Worm (Caenorhabditis elegans) whole organism, L1 larva: ENCODE results near the gene sir-2.3.
A peak's percentile ranks its signal among the peaks of the same experiment; 100 is the strongest.

ENCODE experiments used
- C16A3.4 ChIP-seq: fragments of 150-350 bp; optimal IDR thresholded peaks from 2 replicates; lab custom pipeline; 2014; ENCODE audit warnings: missing biosample characterization, missing genetic modification characterization
- aha-1 ChIP-seq: fragments of 150-350 bp; optimal IDR thresholded peaks from 2 replicates; lab custom pipeline; 2014; ENCODE audit warnings: missing biosample characterization, missing genetic modification characterization
- aly-2 ChIP-seq: fragments of 150-350 bp; optimal IDR thresholded peaks from 2 replicates; lab custom pipeline; 2014; ENCODE audit warnings: missing biosample characterization, missing genetic modification characterization
- ama-1 ChIP-seq: fragments of 150-350 bp; optimal IDR thresholded peaks from 2 replicates; lab custom pipeline; 2014
- ceh-63 ChIP-seq: fragments of 200-800 bp; sonication (Bioruptor generic); optimal IDR thresholded peaks from 2 replicates; lab custom pipeline; 2018; ENCODE audit warnings: mild to moderate bottlenecking, missing genetic modification characterization, missing compliant biosample characterization
- ceh-8 ChIP-seq: fragments of 200-800 bp; sonication (Bioruptor generic); optimal IDR thresholded peaks from 2 replicates; lab custom pipeline; 2018; ENCODE audit warnings: mild to moderate bottlenecking, missing genetic modification characterization, moderate library complexity, missing compliant biosample characterization
- ceh-88 ChIP-seq: fragments of 200-800 bp; sonication (Bioruptor generic); IDR thresholded peaks from 2 replicates; pipeline ENCODE4 v1.3.6; 2022; ENCODE audit warnings: missing genetic modification characterization, missing compliant biosample characterization
- ceh-90 ChIP-seq: sonication (generic microtip); optimal IDR thresholded peaks from 2 replicates; lab custom pipeline; 2016; ENCODE audit warnings: missing genetic modification characterization, missing compliant biosample characterization
- dpl-1 ChIP-seq, 3 experiments: fragments of 150-350 bp in 2 of 3; sonication (generic microtip) in 1 of 3; optimal IDR thresholded peaks; 2 replicates each; lab custom pipeline; 2014 to 2017; ENCODE audit warnings: missing biosample characterization in 3 of 3, missing genetic modification characterization in 3 of 3, missing genetic modification reagents in 3 of 3
- dsc-1 ChIP-seq: sonication (generic microtip); optimal IDR thresholded peaks from 2 replicates; lab custom pipeline; 2016; ENCODE audit warnings: mild to moderate bottlenecking, missing genetic modification characterization, missing compliant biosample characterization
- efl-1 ChIP-seq, 4 experiments: fragments of 150-350 bp; optimal IDR thresholded peaks in 3 of 4; peaks in 1 of 4; 1 replicate in 1 of 4; 2 replicates in 3 of 4; lab custom pipeline; 2014; ENCODE audit warnings: missing biosample characterization in 2 of 4, missing genetic modification characterization in 2 of 4, missing genetic modification reagents in 2 of 4
- egl-13 ChIP-seq: sonication (generic microtip); optimal IDR thresholded peaks from 2 replicates; lab custom pipeline; 2016; ENCODE audit warnings: missing genotype, missing genetic modification reagents, missing genetic modification characterization, missing compliant biosample characterization
- elt-2 ChIP-seq: sonication (generic microtip); optimal IDR thresholded peaks from 2 replicates; lab custom pipeline; 2016; ENCODE audit warnings: missing genetic modification characterization, mild to moderate bottlenecking, inconsistent platforms, missing compliant biosample characterization, missing genetic modification reagents
- elt-3 ChIP-seq, 6 experiments: fragments of 150-350 bp in 1 of 6; sonication (generic microtip); optimal IDR thresholded peaks; 2 replicates each; lab custom pipeline; 2017 to 2018; ENCODE audit warnings: missing biosample characterization in 6 of 6, missing genetic modification characterization in 6 of 6, inconsistent platforms in 1 of 6
- ets-5 ChIP-seq: fragments of 200-800 bp; sonication (Bioruptor generic); IDR thresholded peaks from 2 replicates; pipeline ENCODE4 v1.3.6; 2022; ENCODE audit warnings: missing genetic modification characterization, missing compliant biosample characterization
- fkh-10 ChIP-seq: sonication (generic microtip); optimal IDR thresholded peaks from 2 replicates; lab custom pipeline; 2017; ENCODE audit warnings: missing biosample characterization, missing genetic modification reagents, missing genetic modification characterization
- fos-1 ChIP-seq: fragments of 150-350 bp; optimal IDR thresholded peaks from 2 replicates; lab custom pipeline; 2014; ENCODE audit warnings: missing biosample characterization, missing genetic modification characterization
- hlh-17 ChIP-seq: fragments of 200-800 bp; sonication (Bioruptor generic); optimal IDR thresholded peaks from 2 replicates; lab custom pipeline; 2018; ENCODE audit warnings: missing genetic modification characterization, mild to moderate bottlenecking, missing compliant biosample characterization, moderate library complexity, borderline replicate concordance
- hpl-2 ChIP-seq: fragments of 150-350 bp; optimal IDR thresholded peaks from 2 replicates; lab custom pipeline; 2014; ENCODE audit warnings: missing biosample characterization, missing genetic modification reagents, missing genetic modification characterization
- isw-1 ChIP-seq: fragments of 200-800 bp; sonication (Bioruptor generic); IDR thresholded peaks from 2 replicates; pipeline ENCODE4 v1.3.6; 2022; ENCODE audit warnings: missing genetic modification characterization, missing compliant biosample characterization
- jun-1 ChIP-seq: fragments of 150-350 bp; optimal IDR thresholded peaks from 2 replicates; lab custom pipeline; 2014; ENCODE audit warnings: missing biosample characterization, missing genetic modification reagents, missing genetic modification characterization
- lin-13 ChIP-seq: fragments of 150-350 bp; optimal IDR thresholded peaks from 2 replicates; lab custom pipeline; 2014; ENCODE audit warnings: missing biosample characterization, missing genetic modification reagents, missing genetic modification characterization
- lin-14 ChIP-seq: fragments of 200-800 bp; sonication (Bioruptor generic); optimal IDR thresholded peaks from 2 replicates; lab custom pipeline; 2018; ENCODE audit warnings: mild to moderate bottlenecking, missing genetic modification characterization, moderate library complexity, missing compliant biosample characterization
- lin-39 ChIP-seq: fragments of 150-350 bp; optimal IDR thresholded peaks from 2 replicates; lab custom pipeline; 2014; ENCODE audit warnings: missing biosample characterization, missing genetic modification reagents, missing genetic modification characterization
- lir-3 ChIP-seq: sonication (generic microtip); optimal IDR thresholded peaks from 2 replicates; lab custom pipeline; 2016; ENCODE audit warnings: mild to moderate bottlenecking, missing genetic modification characterization, moderate library complexity, missing compliant biosample characterization; ENCODE audit not compliant: poor library complexity
- mef-2 ChIP-seq: fragments of 150-350 bp; optimal IDR thresholded peaks from 2 replicates; lab custom pipeline; 2014; ENCODE audit warnings: missing biosample characterization, missing genetic modification characterization
- nhr-12 ChIP-seq: sonication (generic microtip); optimal IDR thresholded peaks from 2 replicates; lab custom pipeline; 2017; ENCODE audit warnings: missing biosample characterization, missing genetic modification characterization
- nhr-19 ChIP-seq: fragments of 200-800 bp; sonication (Bioruptor generic); conservative IDR thresholded peaks from 2 replicates; pipeline ENCODE4 v1.3.6; 2022; ENCODE audit warnings: missing genetic modification characterization, missing compliant biosample characterization
- nhr-20 ChIP-seq: sonication (generic microtip); optimal IDR thresholded peaks from 2 replicates; lab custom pipeline; 2016; ENCODE audit warnings: mild to moderate bottlenecking, missing genetic modification characterization, missing compliant biosample characterization
- nhr-237 ChIP-seq: fragments of 150-350 bp; optimal IDR thresholded peaks from 2 replicates; lab custom pipeline; 2014; ENCODE audit warnings: missing biosample characterization, missing genetic modification characterization
- nhr-47 ChIP-seq: sonication (generic microtip); optimal IDR thresholded peaks from 2 replicates; lab custom pipeline; 2016; ENCODE audit warnings: mild to moderate bottlenecking, missing genetic modification characterization, moderate library complexity, missing compliant biosample characterization
- nhr-71 ChIP-seq: sonication (generic microtip); optimal IDR thresholded peaks from 2 replicates; lab custom pipeline; 2016; ENCODE audit warnings: mild to moderate bottlenecking, missing genetic modification characterization, moderate library complexity, missing compliant biosample characterization
- nhr-84 ChIP-seq: sonication (generic microtip); optimal IDR thresholded peaks from 2 replicates; lab custom pipeline; 2017; ENCODE audit warnings: missing biosample characterization, missing genetic modification characterization
- nhr-90 ChIP-seq: sonication (generic microtip); optimal IDR thresholded peaks from 2 replicates; lab custom pipeline; 2016; ENCODE audit warnings: mild to moderate bottlenecking, missing genetic modification characterization, missing compliant biosample characterization; ENCODE audit not compliant: poor library complexity
- pag-3 ChIP-seq: sonication (generic microtip); optimal IDR thresholded peaks from 2 replicates; lab custom pipeline; 2017; ENCODE audit warnings: missing genetic modification characterization, mild to moderate bottlenecking, missing compliant biosample characterization, antibody characterized with exemption, borderline replicate concordance; ENCODE audit not compliant: insufficient read depth
- pax-3 ChIP-seq: fragments of 200-800 bp; sonication (Bioruptor generic); optimal IDR thresholded peaks from 2 replicates; lab custom pipeline; 2018; ENCODE audit warnings: mild to moderate bottlenecking, missing genetic modification characterization, moderate library complexity, missing compliant biosample characterization
- rnt-1 ChIP-seq: sonication (generic microtip); optimal IDR thresholded peaks from 2 replicates; lab custom pipeline; 2016; ENCODE audit warnings: mild to moderate bottlenecking, missing genetic modification characterization, moderate library complexity, missing compliant biosample characterization
- skn-1 ChIP-seq: fragments of 150-350 bp; optimal IDR thresholded peaks from 2 replicates; lab custom pipeline; 2014; ENCODE audit warnings: missing biosample characterization, missing genetic modification characterization
- snpc-4 ChIP-seq: fragments of 150-350 bp; optimal IDR thresholded peaks from 2 replicates; lab custom pipeline; 2014; ENCODE audit warnings: missing biosample characterization, missing genetic modification characterization
- sox-4 ChIP-seq: sonication (generic microtip); optimal IDR thresholded peaks from 2 replicates; lab custom pipeline; 2016; ENCODE audit warnings: missing genetic modification characterization, missing compliant biosample characterization
- sup-37 ChIP-seq: fragments of 200-800 bp; sonication (Bioruptor generic); optimal IDR thresholded peaks from 2 replicates; lab custom pipeline; 2018; ENCODE audit warnings: mild to moderate bottlenecking, missing genetic modification characterization, missing compliant biosample characterization
- tbx-2 ChIP-seq: sonication (generic microtip); optimal IDR thresholded peaks from 2 replicates; lab custom pipeline; 2016; ENCODE audit warnings: missing genetic modification characterization, missing compliant biosample characterization
- unc-130 ChIP-seq: fragments of 150-350 bp; optimal IDR thresholded peaks from 2 replicates; lab custom pipeline; 2017; ENCODE audit warnings: missing biosample characterization, missing genetic modification characterization, inconsistent platforms
- unc-30 ChIP-seq: sonication (generic microtip); optimal IDR thresholded peaks from 2 replicates; lab custom pipeline; 2017; ENCODE audit warnings: missing biosample characterization, missing genetic modification characterization
- unc-86 ChIP-seq: sonication (generic microtip); optimal IDR thresholded peaks from 2 replicates; lab custom pipeline; 2016; ENCODE audit warnings: missing genetic modification characterization, missing compliant biosample characterization
- unc-98 ChIP-seq: fragments of 200-800 bp; sonication (Bioruptor generic); IDR thresholded peaks from 2 replicates; pipeline ENCODE4 v1.3.6; 2022; ENCODE audit warnings: missing genetic modification characterization, missing compliant biosample characterization
- vab-15 ChIP-seq: sonication (generic microtip); optimal IDR thresholded peaks from 2 replicates; lab custom pipeline; 2017; ENCODE audit warnings: missing genotype, mild to moderate bottlenecking, missing genetic modification characterization, missing compliant biosample characterization
- xbp-1 ChIP-seq: sonication (generic microtip); optimal IDR thresholded peaks from 2 replicates; lab custom pipeline; 2016; ENCODE audit warnings: missing genetic modification characterization, missing compliant biosample characterization
- zag-1 ChIP-seq: fragments of 150-350 bp; optimal IDR thresholded peaks from 2 replicates; lab custom pipeline; 2014; ENCODE audit warnings: missing biosample characterization, missing genetic modification characterization
- zip-4 ChIP-seq: fragments of 200-800 bp; sonication (Bioruptor generic); optimal IDR thresholded peaks from 2 replicates; lab custom pipeline; 2018; ENCODE audit warnings: mild to moderate bottlenecking, missing genetic modification characterization, moderate library complexity, missing compliant biosample characterization

Gene sir-2.3

ce11 chrX:13358573-13358972 is 27.1 kb downstream of the sir-2.3 start (continued):
- TF ChIP-seq elt-3 (tag; optimal IDR thresholded peaks at IDR 0.05; lab: Kevin White, UChicago) (peak in 5 of 6 experiments; percentile 53 to 91 (median 66)), isw-1 (GFP tag; lab: Robert Waterston, UW) (peak; percentile 4; the same call in 1 of the 2 replicates), nhr-71 (tag; lab: Kevin White, UChicago) (peak; percentile 97), elt-2 (tag; lab: Kevin White, UChicago) (peak; percentile 82), rnt-1 (peak; percentile 68), fos-1 (tag; lab: Kevin White, UChicago) (peak; percentile 14), tbx-2 (tag; lab: Kevin White, UChicago) (peak; percentile 90), hlh-17 (no peak), unc-98 (GFP tag; lab: Robert Waterston, UW) (no peak), unc-130 (tag; lab: Kevin White, UChicago) (peak; percentile 85), unc-86 (tag; lab: Kevin White, UChicago) (peak; percentile 28), snpc-4 (tag; lab: Kevin White, UChicago) (peak; percentile 12), aha-1 (tag; lab: Kevin White, UChicago) (peak; percentile 74), pag-3 (tag; lab: Kevin White, UChicago) (no peak), dpl-1 (GFP tag; optimal IDR thresholded peaks at IDR 0.05; lab: Kevin White, UChicago) (peak in 2 of 3 experiments; percentile 1 to 35), fkh-10 (GFP tag; lab: Kevin White, UChicago) (peak; percentile 98), lir-3 (tag; lab: Kevin White, UChicago) (peak; percentile 53), efl-1 (optimal IDR thresholded peaks at IDR 0.05; lab: Kevin White, UChicago) (peak; percentile 38 to 44), efl-1 (GFP tag; optimal IDR thresholded peaks at IDR 0.05 in 1 of 2; lab: Kevin White, UChicago) (peak in 1 of 2 experiments; percentile 91), lin-14 (GFP tag; lab: Kevin White, UChicago) (peak; percentile 97), unc-30 (tag; lab: Kevin White, UChicago) (no peak), ceh-90 (no peak), nhr-12 (tag; lab: Kevin White, UChicago) (no peak), pax-3 (tag; lab: Kevin White, UChicago) (no peak), skn-1 (peak; percentile 77), dsc-1 (tag; lab: Kevin White, UChicago) (peak; percentile 35), sox-4 (tag; lab: Kevin White, UChicago) (peak; percentile 74), egl-13 (no peak)

- no peak for TF ChIP-seq unc-86 (tag; lab: Kevin White, UChicago)
- peak; percentile 89 for TF ChIP-seq nhr-19 (GFP tag; lab: Robert Waterston, UW)
- peak in 1 of 6 experiments; percentile 25 for TF ChIP-seq elt-3 (tag; optimal IDR thresholded peaks at IDR 0.05; lab: Kevin White, UChicago)
- TF ChIP-seq jun-1 (tag; lab: Kevin White, UChicago) = no peak
- no peak for TF ChIP-seq ama-1 (lab: Kevin White, UChicago)
- no peak for TF ChIP-seq aha-1 (tag; lab: Kevin White, UChicago)
- no peak for TF ChIP-seq pag-3 (tag; lab: Kevin White, UChicago)
- TF ChIP-seq hpl-2 = no peak
- TF ChIP-seq ceh-88 (GFP tag; lab: Robert Waterston, UW) = no peak
- no peak for TF ChIP-seq isw-1 (GFP tag; lab: Robert Waterston, UW)
- no peak for TF ChIP-seq nhr-47
- no peak for TF ChIP-seq sup-37 (GFP tag; lab: Kevin White, UChicago)
- TF ChIP-seq vab-15 (tag; lab: Kevin White, UChicago) = no peak
- no peak for TF ChIP-seq nhr-84 (tag; lab: Kevin White, UChicago)
- TF ChIP-seq snpc-4 (tag; lab: Kevin White, UChicago) = no peak
- no peak for TF ChIP-seq lin-39 (tag; lab: Kevin White, UChicago)
- no peak for TF ChIP-seq zip-4 (GFP tag; lab: Kevin White, UChicago)
- TF ChIP-seq ceh-8 (GFP tag; lab: Kevin White, UChicago) = no peak
- peak; percentile 68 for TF ChIP-seq nhr-20
- TF ChIP-seq xbp-1 (tag; lab: Kevin White, UChicago) = no peak
- TF ChIP-seq pax-3 (tag; lab: Kevin White, UChicago) = no peak
- TF ChIP-seq nhr-237 (tag; lab: Kevin White, UChicago) = no peak
- no peak for TF ChIP-seq ets-5
- no peak for TF ChIP-seq C16A3.4
- TF ChIP-seq zag-1 (tag; lab: Kevin White, UChicago) = no peak
- no peak for TF ChIP-seq aly-2 (tag; lab: Kevin White, UChicago)
- TF ChIP-seq ceh-63 = no peak
- TF ChIP-seq sox-4 (tag; lab: Kevin White, UChicago) = no peak
- no peak for TF ChIP-seq mef-2 (tag; lab: Kevin White, UChicago)
- TF ChIP-seq elt-2 (tag; lab: Kevin White, UChicago) = peak; percentile 58
- TF ChIP-seq nhr-90 (tag; lab: Kevin White, UChicago) = peak; percentile 38
- TF ChIP-seq lin-13 (GFP tag; lab: Kevin White, UChicago) = no peak
Measured at ce11 chrX:13359800-13360199, 28.3 kb downstream of the sir-2.3 start.
